Worm (Caenorhabditis elegans) whole organism, young adult: Measurements from ENCODE around the gene col-108.

Source experiments
- F39B2.1 ChIP-seq: fragments of 200-800 bp; sonication (Bioruptor generic); IDR thresholded peaks from 2 replicates; pipeline ENCODE4 v1.3.6; 2022; ENCODE audit warnings: missing genetic modification reagents, missing genetic modification characterization, missing compliant biosample characterization
- pha-4 ChIP-seq: fragments of 150-350 bp; sonication (generic microtip); optimal IDR thresholded peaks from 2 replicates; lab custom pipeline; 2014; ENCODE audit warnings: missing biosample characterization, missing genetic modification reagents, missing genetic modification characterization

- TF ChIP-seq pha-4 (tag; lab: Kevin White, UChicago) (no peak), F39B2.1 (GFP tag; lab: Robert Waterston, UW) (no peak)
These were observed 40.8 kb upstream of the col-108 start for ce11 chrIV:1727538-1728072.
